Worm (Caenorhabditis elegans): ENCODE data around the gene C55A1.11.

Gene C55A1.11

DNA sequence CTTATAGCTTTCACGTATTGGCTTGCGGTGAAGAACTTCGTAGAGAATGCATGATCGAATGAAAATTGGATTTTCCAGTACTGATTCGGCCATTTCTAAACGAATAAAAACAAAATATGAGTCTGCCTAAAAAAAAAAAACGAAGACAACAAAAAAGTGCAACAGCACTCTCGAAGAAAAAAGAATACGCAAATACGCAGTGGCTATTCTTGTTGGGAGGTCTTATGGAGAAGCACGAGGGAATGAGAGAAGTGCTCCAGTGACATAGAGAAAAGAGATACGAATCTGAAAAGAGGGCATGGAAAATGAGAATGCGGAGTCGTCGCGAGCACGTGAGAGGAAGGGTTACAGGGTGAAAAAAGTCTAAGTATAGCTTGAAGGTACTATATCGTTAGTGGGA lies 23.4 kb upstream of the C55A1.11 start, which contains the start of gene fbxa-152:
Gene fbxa-152 (minus strand): TSS at position 101 of the 400 bp plus-strand sequence.
- TF ChIP-seq elt-1 (tag; optimal IDR thresholded peaks at IDR 0.05) (no peak), mml-1 (tag; optimal IDR thresholded peaks at IDR 0.05) (no peak), nhr-25 (tag; optimal IDR thresholded peaks at IDR 0.05) (no peak), egl-27 (tag; optimal IDR thresholded peaks at IDR 0.05) (no peak), pha-4 (tag; optimal IDR thresholded peaks at IDR 0.05) (no peak), fos-1 (tag; optimal IDR thresholded peaks at IDR 0.05) (no peak), ceh-28 (tag; optimal IDR thresholded peaks at IDR 0.05) (no peak), unc-39 (tag; optimal IDR thresholded peaks at IDR 0.05) (no peak), lsy-12 (tag; optimal IDR thresholded peaks at IDR 0.05) (no peak), ama-1 (optimal IDR thresholded peaks at IDR 0.05) (no peak), fkh-10 (GFP tag; optimal IDR thresholded peaks at IDR 0.05) (no peak)

ce11 chrV:15605045-15605444 lies 20.6 kb upstream of the C55A1.11 start, which contains the start of gene fbxa-154:
fbxa-154 (minus strand) TSS chrV:15605145.
- TF ChIP-seq skn-1 (tag; optimal IDR thresholded peaks at IDR 0.05) (no peak), fkh-2 (tag; optimal IDR thresholded peaks at IDR 0.05) (no peak)

ce11 chrV:15610350-15610940 lies 15.2 kb upstream of the C55A1.11 start, which contains the start of the genes fbxa-153 and str-12:
fbxa-153 (minus strand) TSS chrV:15610384.
str-12 (plus strand) TSS chrV:15610890.
- TF ChIP-seq snpc-4 (tag; optimal IDR thresholded peaks at IDR 0.05) (peak; percentile 23), lin-39 (tag; optimal IDR thresholded peaks at IDR 0.05) (peak; percentile 46), nhr-12 (tag; optimal IDR thresholded peaks at IDR 0.05) (no peak), lin-15B (tag; optimal IDR thresholded peaks at IDR 0.05) (peak; percentile 20), nhr-76 (tag; optimal IDR thresholded peaks at IDR 0.05) (no peak)

DNA sequence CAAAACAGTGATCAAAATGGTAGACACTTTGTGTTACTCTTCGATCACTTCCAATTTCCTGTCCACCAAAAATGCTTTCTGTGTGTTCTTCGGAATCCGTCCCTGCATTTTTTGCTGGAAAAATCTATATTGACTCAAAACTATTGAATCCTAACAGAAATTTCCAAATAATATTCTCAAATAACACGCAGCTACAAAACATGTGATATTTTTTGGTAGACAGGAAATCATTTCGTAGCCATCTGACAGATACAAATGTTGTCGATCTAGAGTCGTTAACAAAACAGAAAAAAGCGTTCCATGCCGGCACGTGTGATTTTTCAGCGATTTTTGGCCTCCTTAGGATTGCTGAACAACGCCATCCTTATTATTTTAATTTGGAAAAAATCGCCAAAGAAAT lies 12.8 kb upstream of the C55A1.11 start, which contains the start of gene str-263:
Gene str-263 (plus strand): TSS at position 301 of the 400 bp plus-strand sequence.
- no peak for TF ChIP-seq egl-27 (tag; optimal IDR thresholded peaks at IDR 0.05)
- no peak for TF ChIP-seq mdl-1 (tag; optimal IDR thresholded peaks at IDR 0.05)

DNA sequence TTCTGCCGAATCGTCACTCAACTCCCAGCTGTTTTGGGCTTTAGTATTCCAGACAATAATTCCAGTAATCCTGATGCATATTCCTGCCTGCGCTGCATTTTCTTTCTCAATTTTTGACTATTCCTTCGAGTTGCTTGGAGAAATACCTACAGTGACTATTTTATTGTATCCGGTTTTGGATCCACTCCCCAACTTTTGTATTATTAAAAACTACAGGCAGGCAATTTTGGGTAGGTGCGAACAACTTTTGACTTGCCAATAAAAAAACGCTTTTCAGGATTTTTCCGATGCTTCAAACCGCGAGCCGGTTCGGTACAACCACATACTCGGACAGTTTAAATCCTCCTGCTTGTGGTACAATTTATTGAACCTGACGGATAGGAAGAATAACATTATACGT lies 11.1 kb upstream of the C55A1.11 start:
- TF ChIP-seq mdl-1 (tag; optimal IDR thresholded peaks at IDR 0.05) (no peak), jun-1 (tag; optimal IDR thresholded peaks at IDR 0.05) (no peak), ceh-9 (tag; optimal IDR thresholded peaks at IDR 0.05) (no peak), lin-39 (tag; optimal IDR thresholded peaks at IDR 0.05) (no peak), nhr-25 (tag; optimal IDR thresholded peaks at IDR 0.05) (no peak)

- no peak for TF ChIP-seq fos-1 (tag; optimal IDR thresholded peaks at IDR 0.05)
- TF ChIP-seq tbx-2 (tag; optimal IDR thresholded peaks at IDR 0.05), result no peak
- TF ChIP-seq unc-62 (GFP tag; optimal IDR thresholded peaks at IDR 0.05), result no peak
- TF ChIP-seq ztf-4 (tag; optimal IDR thresholded peaks at IDR 0.05), result no peak
- no peak for TF ChIP-seq ztf-11 (tag; optimal IDR thresholded peaks at IDR 0.05)
- TF ChIP-seq aly-2 (tag; optimal IDR thresholded peaks at IDR 0.05), result no peak
- no peak for TF ChIP-seq elt-1 (tag; optimal IDR thresholded peaks at IDR 0.05)
- no peak for TF ChIP-seq ZK546.5 (tag; optimal IDR thresholded peaks at IDR 0.05)
- no peak for TF ChIP-seq ama-1 (optimal IDR thresholded peaks at IDR 0.05)
Observed at ce11 chrV:15621518-15621917, 4.1 kb upstream of the C55A1.11 start, which contains the start of gene C55A1.1. C55A1.1 (plus strand) TSS chrV:15621818.

ce11 chrV:15629543-15629942 lies 3.9 kb downstream of the C55A1.11 start, which contains the start of gene str-248:
str-248 (minus strand) TSS chrV:15629643.
- TF ChIP-seq nhr-237 (tag; optimal IDR thresholded peaks at IDR 0.05) (no peak), ztf-11 (tag; optimal IDR thresholded peaks at IDR 0.05) (no peak), nhr-76 (tag; optimal IDR thresholded peaks at IDR 0.05) (no peak), elt-2 (tag; optimal IDR thresholded peaks at IDR 0.05) (no peak), egl-5 (tag; optimal IDR thresholded peaks at IDR 0.05) (no peak), zag-1 (tag; optimal IDR thresholded peaks at IDR 0.05) (no peak), nfya-1 (tag; optimal IDR thresholded peaks at IDR 0.05; ENCODE audit: insufficient read depth) (no peak), jun-1 (tag; optimal IDR thresholded peaks at IDR 0.05) (no peak), aly-2 (tag; optimal IDR thresholded peaks at IDR 0.05) (no peak), tbx-2 (tag; optimal IDR thresholded peaks at IDR 0.05) (no peak), ceh-9 (tag; optimal IDR thresholded peaks at IDR 0.05) (no peak), ceh-82 (tag; optimal IDR thresholded peaks at IDR 0.05) (no peak), R02D3.7 (tag; optimal IDR thresholded peaks at IDR 0.05) (no peak), mml-1 (tag; optimal IDR thresholded peaks at IDR 0.05) (no peak), daf-12 (tag; optimal IDR thresholded peaks at IDR 0.05) (no peak), fos-1 (tag; optimal IDR thresholded peaks at IDR 0.05) (no peak)

Data from whole organism, L3 larva.